Fruit fly (Drosophila melanogaster) S2 (cell line): ENCODE results near the gene CG17036.

Experiments used
- CG8478 ChIP-seq: fragments of >200 bp; optimal IDR thresholded peaks from 2 replicates; lab custom pipeline; 2018
- CTCF ChIP-seq, 2 experiments: fragments of >200 bp; optimal IDR thresholded peaks; 2 replicates each; lab custom pipeline; 2018

- TF ChIP-seq CG8478 (no peak), CTCF (optimal IDR thresholded peaks at IDR 0.05; lab: Kevin White, UChicago) (no peak)
These were observed at the start of gene CG17036 for dm6 chr2L:12700381-12700963.
